Fruit fly (Drosophila melanogaster) whole organism, adult: ENCODE measurements around the gene CG34451.

Experiments
- CG11617 ChIP-seq: fragments of 200-800 bp; sonication (Bioruptor generic); optimal IDR thresholded peaks from 2 replicates; lab custom pipeline; 2017; ENCODE audit warnings: mild to moderate bottlenecking, missing biosample characterization, missing genetic modification reagents, missing genetic modification characterization
- CG14711 ChIP-seq: fragments of 200-800 bp; sonication (Bioruptor generic); optimal IDR thresholded peaks from 2 replicates; lab custom pipeline; 2018; ENCODE audit warnings: missing biosample characterization, mild to moderate bottlenecking, missing genetic modification characterization, moderate library complexity
- CG1620 ChIP-seq: fragments of 200-800 bp; sonication (Bioruptor generic); optimal IDR thresholded peaks from 2 replicates; lab custom pipeline; 2016; ENCODE audit warnings: missing biosample characterization, missing genetic modification characterization
- Crg-1 ChIP-seq: fragments of 200-800 bp; sonication (Bioruptor generic); optimal IDR thresholded peaks from 2 replicates; lab custom pipeline; 2016; ENCODE audit warnings: missing biosample characterization, missing genetic modification characterization
- cnc ChIP-seq, 2 experiments: fragments of >200 bp; optimal IDR thresholded peaks; 2 replicates each; lab custom pipeline; 2017
- kay ChIP-seq: fragments of 200-800 bp; sonication (Bioruptor generic); peaks from one replicate; lab custom pipeline; 2016; ENCODE audit warnings: missing biosample characterization, missing genetic modification characterization, borderline replicate concordance
- ovo ChIP-seq: fragments of 200-800 bp; sonication (Bioruptor generic); optimal IDR thresholded peaks from 2 replicates; lab custom pipeline; 2016; ENCODE audit warnings: missing biosample characterization, missing genetic modification characterization

dm6 chr3L:15708579-15708978 is 16.7 kb upstream of the CG34451 start:
- TF ChIP-seq CG11617 (GFP tag; lab: Kevin White, UChicago) (no peak), cnc (optimal IDR thresholded peaks at IDR 0.05; lab: Kevin White, UChicago) (no peak), kay (GFP tag; lab: Kevin White, UChicago) (no peak), CG1620 (GFP tag; lab: Kevin White, UChicago) (no peak), CG14711 (tag; lab: Kevin White, UChicago) (no peak), Crg-1 (no peak), ovo (no peak)
